Fruit fly (Drosophila melanogaster) whole organism: ENCODE results near the gene CG32643.

Source experiments
- CG8478 ChIP-seq: fragments of >200 bp; optimal IDR thresholded peaks from 2 replicates; lab custom pipeline; 2018; ENCODE audit warnings: inconsistent platforms
- Dll ChIP-seq: fragments of >200 bp; optimal IDR thresholded peaks from 2 replicates; lab custom pipeline; 2017
- EcR ChIP-seq, 2 experiments: fragments of >200 bp; optimal IDR thresholded peaks; 2 replicates each; lab custom pipeline; 2017; ENCODE audit warnings: missing biosample characterization in 2 of 2, missing genetic modification characterization in 2 of 2, missing genetic modification reagents in 2 of 2
- pan ChIP-seq: fragments of >200 bp; optimal IDR thresholded peaks from 2 replicates; lab custom pipeline; 2017
- psq ChIP-seq: fragments of >200 bp; optimal IDR thresholded peaks from 2 replicates; lab custom pipeline; 2017
- usp ChIP-seq: fragments of >200 bp; optimal IDR thresholded peaks from 2 replicates; lab custom pipeline; 2017; ENCODE audit warnings: missing biosample characterization, missing genetic modification characterization, mixed read lengths

DNA sequence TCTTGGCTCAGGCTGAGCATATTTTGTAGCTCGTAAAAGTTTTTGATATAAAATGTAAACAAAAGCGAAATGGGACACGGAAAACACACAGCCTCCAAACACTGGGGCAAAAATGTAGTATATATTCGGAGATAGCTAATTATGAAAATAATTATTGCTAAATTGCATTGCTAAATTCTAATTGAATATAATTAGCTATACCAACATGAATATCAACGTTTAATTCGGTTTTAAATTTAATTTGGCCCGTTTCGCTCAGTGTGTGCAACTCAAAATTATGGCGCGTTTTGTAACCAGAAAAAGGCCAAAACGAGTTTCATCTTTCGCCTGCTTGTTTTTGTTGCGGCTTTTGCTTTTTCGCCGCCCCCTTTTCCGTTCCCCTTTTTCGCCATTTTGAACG is 39.5 kb downstream of the CG32643 start:
- TF ChIP-seq pan (no peak), Dll (no peak), psq (lab: Kevin White, UChicago) (no peak), EcR (GFP tag; optimal IDR thresholded peaks at IDR 0.05; lab: Kevin White, UChicago) (no peak), CG8478 (lab: Kevin White, UChicago) (no peak), usp (no peak)
